Fruit fly (Drosophila melanogaster) whole organism, wandering third instar larva: ENCODE results near the gene Smug.
A peak's percentile ranks its signal among the peaks of the same experiment; 100 is the strongest.

Experiments
- Abd-B ChIP-seq: fragments of >200 bp; optimal IDR thresholded peaks from 2 replicates; lab custom pipeline; 2017; ENCODE audit warnings: missing biosample characterization, missing genetic modification characterization
- Dfd ChIP-seq: fragments of >200 bp; optimal IDR thresholded peaks from 2 replicates; lab custom pipeline; 2017; ENCODE audit warnings: missing biosample characterization, missing genetic modification characterization
- Hnf4 ChIP-seq: fragments of 200-800 bp; sonication (Bioruptor generic); optimal IDR thresholded peaks from 2 replicates; lab custom pipeline; 2016; ENCODE audit warnings: missing biosample characterization, mild to moderate bottlenecking, missing genetic modification characterization
- Hr78 ChIP-seq: fragments of >200 bp; optimal IDR thresholded peaks from 2 replicates; lab custom pipeline; 2017; ENCODE audit warnings: missing biosample characterization, missing genetic modification characterization
- Mio ChIP-seq: sonication (Bioruptor generic); optimal IDR thresholded peaks from 2 replicates; lab custom pipeline; 2016; ENCODE audit warnings: missing biosample characterization, missing genetic modification characterization
- brk ChIP-seq: fragments of 200-800 bp; sonication (Bioruptor generic); optimal IDR thresholded peaks from 2 replicates; lab custom pipeline; 2016; ENCODE audit warnings: missing biosample characterization, mild to moderate bottlenecking, missing genetic modification characterization
- dmrt93B ChIP-seq: fragments of 200-800 bp; sonication (Bioruptor generic); optimal IDR thresholded peaks from 2 replicates; lab custom pipeline; 2018; ENCODE audit warnings: missing biosample characterization, mild to moderate bottlenecking, missing genetic modification characterization
- fru ChIP-seq: fragments of 200-800 bp; sonication (Bioruptor generic); optimal IDR thresholded peaks from 3 replicates; lab custom pipeline; 2016; ENCODE audit warnings: missing biosample characterization, mild to moderate bottlenecking, missing genetic modification characterization
- pan ChIP-seq: fragments of >200 bp; optimal IDR thresholded peaks from 2 replicates; lab custom pipeline; 2017
- psq ChIP-seq: fragments of 200-800 bp; sonication (Bioruptor generic); optimal IDR thresholded peaks from 3 replicates; lab custom pipeline; 2017; ENCODE audit warnings: missing biosample characterization, mild to moderate bottlenecking, missing genetic modification characterization, moderate library complexity
- tai ChIP-seq: sonication (Bioruptor generic); optimal IDR thresholded peaks from 2 replicates; lab custom pipeline; 2016; ENCODE audit warnings: missing biosample characterization, missing genetic modification characterization

- TF ChIP-seq Mio (GFP tag; lab: Kevin White, UChicago) (no peak), dmrt93B (GFP tag; lab: Kevin White, UChicago) (peak; percentile 17), Dfd (GFP tag; lab: Kevin White, UChicago) (no peak), Hr78 (GFP tag; lab: Kevin White, UChicago) (no peak), brk (GFP tag; lab: Kevin White, UChicago) (no peak), pan (lab: Kevin White, UChicago) (no peak), Hnf4 (GFP tag; lab: Kevin White, UChicago) (peak; percentile 17), fru (GFP tag; lab: Kevin White, UChicago) (peak; percentile 58), psq (no peak), Abd-B (GFP tag; lab: Kevin White, UChicago) (no peak), tai (peak; percentile 2)
Measured at dm6 chr3R:17116231-17116630, 34.2 kb upstream of the Smug start.
